Worm (Caenorhabditis elegans) whole organism, L4 larva: ENCODE data around the gene ham-1.

Experiments
- T20F7.1 ChIP-seq: fragments of 200-800 bp; sonication (Bioruptor generic); optimal IDR thresholded peaks from 2 replicates; lab custom pipeline; 2018; ENCODE audit warnings: mild to moderate bottlenecking, missing genetic modification characterization, missing compliant biosample characterization
- Y5F2A.4 ChIP-seq: fragments of 200-800 bp; sonication (Bioruptor generic); optimal IDR thresholded peaks from 2 replicates; lab custom pipeline; 2018; ENCODE audit warnings: mild to moderate bottlenecking, missing genetic modification characterization, missing compliant biosample characterization
- ZK337.2 ChIP-seq: fragments of 200-800 bp; sonication (Bioruptor generic); IDR thresholded peaks from 2 replicates; pipeline ENCODE4 v1.3.6; 2022; ENCODE audit warnings: missing genetic modification reagents, missing genetic modification characterization, missing compliant biosample characterization
- ZK546.5 ChIP-seq, 2 experiments: sonication (generic microtip); optimal IDR thresholded peaks; 2 replicates each; lab custom pipeline; 2017; ENCODE audit warnings: missing biosample characterization in 2 of 2, missing genetic modification characterization in 2 of 2
- aha-1 ChIP-seq: fragments of 150-350 bp; peaks from one replicate; lab custom pipeline; 2014; ENCODE audit warnings: missing biosample characterization, missing genetic modification characterization
- aly-2 ChIP-seq: sonication (generic microtip); optimal IDR thresholded peaks from 2 replicates; lab custom pipeline; 2018; ENCODE audit warnings: missing biosample characterization, missing genetic modification characterization
- ama-1 ChIP-seq: fragments of 150-350 bp; optimal IDR thresholded peaks from 2 replicates; lab custom pipeline; 2014; ENCODE audit warnings: inconsistent platforms, mixed read lengths
- arid-1 ChIP-seq: fragments of 200-800 bp; sonication (Bioruptor generic); conservative IDR thresholded peaks from 2 replicates; pipeline ENCODE4 v1.3.6; 2022; ENCODE audit warnings: missing genetic modification reagents, missing genetic modification characterization, missing compliant biosample characterization
- ceh-44 ChIP-seq: fragments of 200-800 bp; sonication (Bioruptor generic); IDR thresholded peaks from 2 replicates; pipeline ENCODE4 v1.3.6; 2022; ENCODE audit warnings: missing genetic modification reagents, missing genetic modification characterization, missing compliant biosample characterization
- ceh-82 ChIP-seq: sonication (generic microtip); optimal IDR thresholded peaks from 2 replicates; lab custom pipeline; 2017; ENCODE audit warnings: missing biosample characterization, missing genetic modification characterization
- ces-1 ChIP-seq: fragments of 150-350 bp; sonication (generic microtip); optimal IDR thresholded peaks from 4 replicates; lab custom pipeline; 2014; ENCODE audit warnings: missing biosample characterization, missing genetic modification reagents, missing genetic modification characterization
- cey-2 ChIP-seq: sonication (generic microtip); optimal IDR thresholded peaks from 3 replicates; lab custom pipeline; 2017; ENCODE audit warnings: missing genetic modification characterization, mild to moderate bottlenecking, missing compliant biosample characterization, antibody characterized with exemption, borderline replicate concordance; ENCODE audit not compliant: insufficient read depth
- egl-43 ChIP-seq: fragments of 200-800 bp; sonication (Bioruptor generic); IDR thresholded peaks from 2 replicates; pipeline ENCODE4 v1.3.6; 2022; ENCODE audit warnings: missing genetic modification reagents, missing genetic modification characterization, missing compliant biosample characterization
- fkh-10 ChIP-seq: fragments of 150-350 bp; optimal IDR thresholded peaks from 2 replicates; lab custom pipeline; 2014; ENCODE audit warnings: missing biosample characterization, missing genetic modification reagents, missing genetic modification characterization
- fos-1 ChIP-seq: fragments of 150-350 bp; optimal IDR thresholded peaks from 2 replicates; lab custom pipeline; 2014; ENCODE audit warnings: missing biosample characterization, missing genetic modification characterization
- hif-1 ChIP-seq, 2 experiments: sonication (generic microtip); optimal IDR thresholded peaks; 2 replicates each; lab custom pipeline; 2016 to 2017; ENCODE audit warnings: missing compliant biosample characterization in 2 of 2, missing genetic modification characterization in 2 of 2, missing genetic modification reagents in 2 of 2, missing genotype in 2 of 2, mild to moderate bottlenecking in 1 of 2
- lin-38 ChIP-seq: fragments of 200-800 bp; sonication (Bioruptor generic); IDR thresholded peaks from 2 replicates; pipeline ENCODE4 v1.3.6; 2022; ENCODE audit warnings: missing genetic modification reagents, missing genetic modification characterization, missing compliant biosample characterization
- lin-39 ChIP-seq: fragments of 150-350 bp; optimal IDR thresholded peaks from 2 replicates; lab custom pipeline; 2014; ENCODE audit warnings: missing biosample characterization, missing genetic modification reagents, missing genetic modification characterization
- madf-5 ChIP-seq, 2 experiments: fragments of 200-800 bp; sonication (Bioruptor generic); IDR thresholded peaks; 2 replicates each; pipeline ENCODE4 v1.3.6; 2022; ENCODE audit warnings: missing compliant biosample characterization in 2 of 2, missing genetic modification characterization in 2 of 2
- mdt-29 ChIP-seq: fragments of 200-800 bp; sonication (Bioruptor generic); IDR thresholded peaks from 2 replicates; pipeline ENCODE4 v1.3.6; 2022; ENCODE audit warnings: missing genetic modification reagents, missing genetic modification characterization, missing compliant biosample characterization
- mep-1 ChIP-seq: fragments of 150-350 bp; sonication (generic microtip); optimal IDR thresholded peaks from 3 replicates; lab custom pipeline; 2014; ENCODE audit warnings: missing biosample characterization, missing genetic modification characterization
- mxl-3 ChIP-seq: fragments of 200-800 bp; sonication (Bioruptor generic); optimal IDR thresholded peaks from 2 replicates; lab custom pipeline; 2018; ENCODE audit warnings: mild to moderate bottlenecking, missing genetic modification characterization, missing compliant biosample characterization
- nhr-102 ChIP-seq: sonication (generic microtip); optimal IDR thresholded peaks from 2 replicates; lab custom pipeline; 2016; ENCODE audit warnings: mild to moderate bottlenecking, missing genetic modification characterization, moderate library complexity, missing compliant biosample characterization
- nhr-11 ChIP-seq: fragments of 150-350 bp; optimal IDR thresholded peaks from 2 replicates; lab custom pipeline; 2014; ENCODE audit warnings: missing biosample characterization, missing genetic modification characterization
- nhr-111 ChIP-seq: fragments of 200-800 bp; sonication (Bioruptor generic); optimal IDR thresholded peaks from 2 replicates; lab custom pipeline; 2018; ENCODE audit warnings: mild to moderate bottlenecking, missing genetic modification characterization, missing compliant biosample characterization
- nhr-41 ChIP-seq: fragments of 200-800 bp; sonication (Bioruptor generic); IDR thresholded peaks from 2 replicates; pipeline ENCODE4 v1.3.6; 2022; ENCODE audit warnings: missing genetic modification reagents, missing genetic modification characterization, missing compliant biosample characterization
- nhr-42 ChIP-seq: fragments of 200-800 bp; sonication (Bioruptor generic); IDR thresholded peaks from 2 replicates; pipeline ENCODE4 v1.3.6; 2022; ENCODE audit warnings: missing genetic modification characterization, missing compliant biosample characterization
- nhr-77 ChIP-seq: fragments of 150-350 bp; optimal IDR thresholded peaks from 2 replicates; lab custom pipeline; 2014; ENCODE audit warnings: missing biosample characterization, missing genetic modification characterization
- pha-4 ChIP-seq, 2 experiments: fragments of 150-350 bp in 1 of 2; fragments of 200-800 bp in 1 of 2; sonication (Bioruptor generic) in 1 of 2; IDR thresholded peaks in 1 of 2; optimal IDR thresholded peaks in 1 of 2; 2 replicates each; pipeline versions ENCODE4 v1.3.6 to Lab custom; 2014 to 2022; ENCODE audit warnings: missing genetic modification characterization in 2 of 2, missing genetic modification reagents in 2 of 2, missing biosample characterization in 1 of 2, missing compliant biosample characterization in 1 of 2
- php-3 ChIP-seq: fragments of 200-800 bp; sonication (Bioruptor generic); IDR thresholded peaks from 2 replicates; pipeline ENCODE4 v1.3.6; 2022; ENCODE audit warnings: missing genetic modification reagents, missing genetic modification characterization, missing compliant biosample characterization
- pqm-1 ChIP-seq: sonication (generic microtip); optimal IDR thresholded peaks from 2 replicates; lab custom pipeline; 2017; ENCODE audit warnings: missing biosample characterization, missing genetic modification characterization
- rbr-2 ChIP-seq: sonication (generic microtip); optimal IDR thresholded peaks from 2 replicates; lab custom pipeline; 2016; ENCODE audit warnings: missing genotype, missing genetic modification characterization, missing compliant biosample characterization
- set-16 ChIP-seq: fragments of 200-800 bp; sonication (Bioruptor generic); IDR thresholded peaks from 2 replicates; pipeline ENCODE4 v1.3.6; 2022; ENCODE audit warnings: missing genetic modification reagents, missing genetic modification characterization, missing compliant biosample characterization
- skn-1 ChIP-seq: fragments of 150-350 bp; optimal IDR thresholded peaks from 2 replicates; lab custom pipeline; 2014; ENCODE audit warnings: missing biosample characterization, missing genetic modification characterization
- spr-1 ChIP-seq: sonication (generic microtip); optimal IDR thresholded peaks from 2 replicates; lab custom pipeline; 2016; ENCODE audit warnings: mild to moderate bottlenecking, missing genetic modification characterization, missing compliant biosample characterization
- unc-130 ChIP-seq: sonication (generic microtip); optimal IDR thresholded peaks from 2 replicates; lab custom pipeline; 2016; ENCODE audit warnings: missing genetic modification reagents, missing genetic modification characterization, missing compliant biosample characterization
- unc-39 ChIP-seq: sonication (generic microtip); optimal IDR thresholded peaks from 2 replicates; lab custom pipeline; 2017; ENCODE audit warnings: missing biosample characterization, missing genetic modification characterization
- unc-62 ChIP-seq, 3 experiments: fragments of 150-350 bp in 1 of 3; sonication (generic microtip); optimal IDR thresholded peaks in 2 of 3; peaks in 1 of 3; 1 replicate in 1 of 3; 2 replicates in 2 of 3; lab custom pipeline; 2014 to 2017; ENCODE audit warnings: missing biosample characterization in 3 of 3, missing genetic modification characterization in 3 of 3, missing genetic modification reagents in 3 of 3, missing genotype in 1 of 3
- zag-1 ChIP-seq: fragments of 150-350 bp; optimal IDR thresholded peaks from 2 replicates; lab custom pipeline; 2014; ENCODE audit warnings: missing biosample characterization, missing genetic modification characterization
- zfp-3 ChIP-seq: fragments of 200-800 bp; sonication (Bioruptor generic); conservative IDR thresholded peaks from 2 replicates; pipeline ENCODE4 v1.3.6; 2022; ENCODE audit warnings: missing genetic modification reagents, missing genetic modification characterization, missing compliant biosample characterization
- zip-11 ChIP-seq: fragments of 200-800 bp; sonication (Bioruptor generic); IDR thresholded peaks from 2 replicates; pipeline ENCODE4 v1.3.6; 2022; ENCODE audit warnings: missing genetic modification characterization, missing compliant biosample characterization
- zip-2 ChIP-seq: fragments of 150-350 bp; optimal IDR thresholded peaks from 2 replicates; lab custom pipeline; 2014; ENCODE audit warnings: missing biosample characterization, missing genetic modification characterization

The ham-1 gene

DNA sequence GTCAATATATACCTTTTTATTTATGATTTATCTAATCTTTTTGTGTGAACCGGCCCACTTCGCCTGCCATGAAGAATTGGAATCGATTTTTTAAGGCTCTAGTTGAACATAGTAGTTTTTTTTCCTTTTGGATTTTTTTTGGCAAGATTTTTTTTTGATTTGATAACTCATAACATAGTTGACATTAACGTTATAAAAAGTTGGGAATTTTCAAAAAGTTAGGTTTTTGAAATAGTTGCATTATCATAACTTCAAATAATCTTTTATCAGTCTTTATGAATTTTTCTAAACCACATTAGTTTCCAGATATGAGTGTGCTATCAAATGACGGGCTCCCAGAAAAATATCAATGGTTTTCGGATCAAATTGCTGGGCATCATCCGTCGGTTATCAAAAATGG lies 5.8 kb downstream of the ham-1 start, which contains the start of gene ipmk-1:
ipmk-1 (plus strand) TSS at position 301 of the 400 bp plus-strand sequence.
- TF ChIP-seq ceh-82 (no peak), T20F7.1 (GFP tag; lab: Kevin White, UChicago) (no peak), unc-62 (GFP tag; optimal IDR thresholded peaks at IDR 0.05 in 1 of 2; lab: Kevin White, UChicago) (no peak), unc-62 (tag; optimal IDR thresholded peaks at IDR 0.05; lab: Kevin White, UChicago) (no peak), hif-1 (tag; optimal IDR thresholded peaks at IDR 0.05; lab: Kevin White, UChicago) (no peak), lin-38 (GFP tag; lab: Robert Waterston, UW) (no peak), ama-1 (lab: Kevin White, UChicago) (no peak), set-16 (GFP tag; lab: Robert Waterston, UW) (no peak), arid-1 (GFP tag; lab: Robert Waterston, UW) (no peak), lin-39 (tag; lab: Kevin White, UChicago) (no peak), zag-1 (tag; lab: Kevin White, UChicago) (no peak), zfp-3 (no peak), pha-4 (GFP tag; IDR thresholded peaks at IDR 0.05; lab: Robert Waterston, UW) (no peak), pha-4 (tag; optimal IDR thresholded peaks at IDR 0.05; lab: Kevin White, UChicago) (no peak), nhr-111 (GFP tag; lab: Kevin White, UChicago) (no peak), ceh-44 (GFP tag; lab: Robert Waterston, UW) (no peak), spr-1 (tag; lab: Kevin White, UChicago) (no peak)

DNA sequence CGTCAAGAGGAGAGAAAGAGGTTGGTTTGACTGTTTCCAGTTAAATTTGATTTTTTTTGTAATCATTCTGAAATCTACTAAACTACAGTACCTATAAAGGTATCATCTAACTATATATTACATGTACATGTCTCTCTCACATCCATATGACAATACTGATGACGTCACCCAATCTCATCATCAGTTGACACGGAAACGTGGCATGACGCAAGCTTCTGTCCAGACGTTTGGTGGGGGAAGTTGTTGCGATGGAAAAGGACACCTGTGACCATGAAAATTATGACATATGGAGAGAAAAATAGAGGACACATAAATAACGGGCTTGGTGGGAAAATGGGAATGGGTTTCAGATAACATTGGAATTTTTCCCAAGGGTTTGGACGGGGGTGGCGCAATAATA lies 7.0 kb downstream of the ham-1 start:
- TF ChIP-seq mdt-29 (no peak), skn-1 (tag; lab: Kevin White, UChicago) (no peak), madf-5 (GFP tag; IDR thresholded peaks at IDR 0.05; lab: Robert Waterston, UW) (no peak), rbr-2 (tag; lab: Kevin White, UChicago) (no peak), nhr-77 (tag; lab: Kevin White, UChicago) (no peak), unc-62 (GFP tag; optimal IDR thresholded peaks at IDR 0.05 in 1 of 2; lab: Kevin White, UChicago) (no peak), unc-62 (tag; optimal IDR thresholded peaks at IDR 0.05; lab: Kevin White, UChicago) (no peak), nhr-41 (GFP tag; lab: Robert Waterston, UW) (no peak), fkh-10 (GFP tag; lab: Kevin White, UChicago) (no peak), nhr-11 (tag; lab: Kevin White, UChicago) (no peak), zip-2 (tag; lab: Kevin White, UChicago) (no peak), egl-43 (GFP tag; lab: Robert Waterston, UW) (no peak), mep-1 (tag; lab: Kevin White, UChicago) (no peak), ces-1 (GFP tag; lab: Kevin White, UChicago) (no peak), aha-1 (no peak), spr-1 (tag; lab: Kevin White, UChicago) (no peak), ZK546.5 (tag; optimal IDR thresholded peaks at IDR 0.05; lab: Kevin White, UChicago) (no peak), pqm-1 (tag; lab: Kevin White, UChicago) (no peak), mxl-3 (no peak), aly-2 (no peak)

DNA sequence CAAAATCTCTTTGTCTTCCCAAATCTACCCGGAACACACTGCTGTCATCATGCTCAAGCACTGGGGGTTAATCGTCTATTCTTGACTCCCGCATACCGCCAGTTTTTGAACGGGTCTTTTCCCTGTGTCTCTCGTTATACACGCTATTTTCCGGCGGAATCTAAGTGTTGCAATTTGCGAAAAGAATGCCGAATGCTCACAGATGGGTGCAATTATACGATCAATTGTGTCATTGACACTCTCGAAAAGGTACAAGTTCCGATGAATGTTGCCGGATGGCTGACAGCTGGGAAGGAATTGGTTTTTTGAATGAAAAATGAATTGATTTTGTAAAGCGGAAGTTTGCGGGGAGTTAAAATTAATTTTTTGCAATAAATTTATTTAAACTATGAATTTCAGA lies 10.0 kb downstream of the ham-1 start:
- TF ChIP-seq arid-1 (GFP tag; lab: Robert Waterston, UW): no peak
- no peak for TF ChIP-seq nhr-11 (tag; lab: Kevin White, UChicago)
- no peak for TF ChIP-seq zfp-3
- TF ChIP-seq nhr-102 (tag; lab: Kevin White, UChicago): no peak
- TF ChIP-seq php-3: no peak
- no peak for TF ChIP-seq unc-130 (GFP tag; lab: Kevin White, UChicago)
- no peak for TF ChIP-seq unc-39 (tag; lab: Kevin White, UChicago)
- no peak for TF ChIP-seq lin-38 (GFP tag; lab: Robert Waterston, UW)
- no peak for TF ChIP-seq madf-5 (GFP tag; IDR thresholded peaks at IDR 0.05; lab: Robert Waterston, UW)
- no peak for TF ChIP-seq nhr-111 (GFP tag; lab: Kevin White, UChicago)
- TF ChIP-seq cey-2 (tag; lab: Kevin White, UChicago): no peak
- TF ChIP-seq zip-11: no peak
- TF ChIP-seq nhr-42 (GFP tag; lab: Robert Waterston, UW): no peak
- TF ChIP-seq ZK337.2 (GFP tag; lab: Robert Waterston, UW): no peak
- TF ChIP-seq Y5F2A.4 (GFP tag; lab: Kevin White, UChicago): no peak
- TF ChIP-seq skn-1 (tag; lab: Kevin White, UChicago): no peak
- TF ChIP-seq fos-1 (tag; lab: Kevin White, UChicago): no peak
